Worm (Caenorhabditis elegans) whole organism, L2 larva: ENCODE results near the gene C55A6.6.

Experiments used
- alr-1 ChIP-seq: fragments of 150-350 bp; optimal IDR thresholded peaks from 2 replicates; lab custom pipeline; 2014; ENCODE audit warnings: missing biosample characterization, missing genetic modification characterization
- lin-13 ChIP-seq: fragments of 150-350 bp; optimal IDR thresholded peaks from 2 replicates; lab custom pipeline; 2014; ENCODE audit warnings: missing biosample characterization, missing genetic modification reagents, missing genetic modification characterization
- lin-39 ChIP-seq: fragments of 150-350 bp; optimal IDR thresholded peaks from 2 replicates; lab custom pipeline; 2014; ENCODE audit warnings: missing biosample characterization, missing genetic modification reagents, missing genetic modification characterization
- nhr-77 ChIP-seq: fragments of 150-350 bp; optimal IDR thresholded peaks from 2 replicates; lab custom pipeline; 2014; ENCODE audit warnings: missing biosample characterization, missing genetic modification characterization
- snpc-4 ChIP-seq: fragments of 150-350 bp; optimal IDR thresholded peaks from 2 replicates; lab custom pipeline; 2014; ENCODE audit warnings: missing biosample characterization, missing genetic modification characterization
- unc-39 ChIP-seq: fragments of 150-350 bp; optimal IDR thresholded peaks from 2 replicates; lab custom pipeline; 2014; ENCODE audit warnings: missing biosample characterization, missing genetic modification characterization

DNA sequence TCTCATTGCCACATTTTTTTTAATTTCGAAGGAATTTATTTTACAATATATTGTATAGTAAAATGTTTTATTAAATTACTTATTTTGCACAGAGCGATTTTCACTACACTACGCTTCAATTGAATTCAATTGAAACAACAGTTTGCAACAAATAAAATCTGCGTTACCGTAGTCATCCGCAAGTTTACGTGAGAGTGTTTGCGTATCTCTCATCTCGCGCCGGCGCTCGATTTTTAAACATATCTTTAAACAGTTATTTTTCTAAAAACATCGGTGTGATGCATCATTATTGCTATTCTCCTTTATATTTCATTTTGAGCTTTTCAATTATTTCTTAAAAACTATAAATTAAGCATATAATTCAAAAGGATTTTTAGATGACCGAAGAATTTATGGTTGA, 39.7 kb upstream of the C55A6.6 start, which contains the start of gene duo-1:
- no peak for TF ChIP-seq snpc-4 (tag; lab: Kevin White, UChicago)
- no peak for TF ChIP-seq alr-1 (tag; lab: Kevin White, UChicago)
- no peak for TF ChIP-seq lin-39 (tag; lab: Kevin White, UChicago)
- no peak for TF ChIP-seq lin-13 (GFP tag; lab: Kevin White, UChicago)
- TF ChIP-seq nhr-77 = no peak
- TF ChIP-seq unc-39 = no peak
